Fruit fly (Drosophila melanogaster) whole organism, embryonic: Measurements from ENCODE around the gene CG33640.
A peak's percentile ranks its signal among the peaks of the same experiment; 100 is the strongest.

Experiments
- Atf-2 ChIP-seq: fragments of 200-800 bp; sonication (Bioruptor generic); optimal IDR thresholded peaks from 2 replicates; lab custom pipeline; 2016; ENCODE audit warnings: missing biosample characterization, missing genetic modification characterization
- Atf3 ChIP-seq: fragments of 200-800 bp; sonication (Bioruptor generic); optimal IDR thresholded peaks from 3 replicates; lab custom pipeline; 2016; ENCODE audit warnings: missing biosample characterization, missing genetic modification characterization
- Atf6 ChIP-seq: fragments of 200-800 bp; sonication (Bioruptor generic); IDR thresholded peaks from 2 replicates; pipeline ENCODE4 v1.3.6; 2022; ENCODE audit warnings: missing biosample characterization, missing genetic modification characterization
- BEAF-32 ChIP-seq: fragments of 200-800 bp; sonication (Bioruptor generic); optimal IDR thresholded peaks from 3 replicates; lab custom pipeline; 2017; ENCODE audit warnings: missing biosample characterization, missing genetic modification characterization, mild to moderate bottlenecking, moderate library complexity, missing genetic modification reagents
- CG10654 ChIP-seq: fragments of 200-800 bp; sonication (Bioruptor generic); optimal IDR thresholded peaks from 2 replicates; lab custom pipeline; 2016; ENCODE audit warnings: missing biosample characterization, missing genetic modification characterization
- CG11398 ChIP-seq: fragments of 200-800 bp; sonication (Bioruptor generic); optimal IDR thresholded peaks from 2 replicates; lab custom pipeline; 2016; ENCODE audit warnings: missing biosample characterization, missing genetic modification characterization
- CG13775 ChIP-seq: fragments of 200-800 bp; sonication (Bioruptor generic); optimal IDR thresholded peaks from 3 replicates; lab custom pipeline; 2017; ENCODE audit warnings: missing biosample characterization, mild to moderate bottlenecking, missing genetic modification characterization
- CG14014 ChIP-seq: fragments of 200-800 bp; sonication (Bioruptor generic); IDR thresholded peaks from 2 replicates; pipeline ENCODE4 v1.3.6; 2022; ENCODE audit warnings: missing biosample characterization, missing genetic modification characterization
- CG14860 ChIP-seq: fragments of 200-800 bp; sonication (Bioruptor generic); IDR thresholded peaks from 3 replicates; pipeline ENCODE4 v1.3.6; 2022; ENCODE audit warnings: missing biosample characterization, missing genetic modification characterization; ENCODE audit not compliant: partially characterized antibody
- CG18619 ChIP-seq: fragments of 200-800 bp; sonication (Bioruptor generic); optimal IDR thresholded peaks from 3 replicates; lab custom pipeline; 2017; ENCODE audit warnings: missing biosample characterization, mild to moderate bottlenecking, missing genetic modification characterization
- CG2875 ChIP-seq: fragments of 200-800 bp; sonication (Bioruptor generic); optimal IDR thresholded peaks from 2 replicates; lab custom pipeline; 2017; ENCODE audit warnings: missing biosample characterization, mild to moderate bottlenecking, missing genetic modification characterization, missing genetic modification reagents
- CG32532 ChIP-seq: fragments of 200-800 bp; sonication (Bioruptor generic); IDR thresholded peaks from 2 replicates; pipeline ENCODE4 v1.3.6; 2022; ENCODE audit warnings: missing biosample characterization, missing genetic modification characterization
- CG3281 ChIP-seq: fragments of 200-800 bp; sonication (Bioruptor generic); optimal IDR thresholded peaks from 3 replicates; lab custom pipeline; 2017; ENCODE audit warnings: missing biosample characterization, mild to moderate bottlenecking, missing genetic modification characterization
- CG43689 ChIP-seq: fragments of 200-800 bp; sonication (Bioruptor generic); IDR thresholded peaks from 2 replicates; pipeline ENCODE4 v1.3.6; 2022; ENCODE audit warnings: missing biosample characterization, missing genetic modification characterization
- CG4617 ChIP-seq: fragments of 200-800 bp; sonication (Bioruptor generic); optimal IDR thresholded peaks from 3 replicates; lab custom pipeline; 2016; ENCODE audit warnings: missing biosample characterization, missing genetic modification characterization, borderline replicate concordance
- CG4854 ChIP-seq: fragments of 200-800 bp; sonication (Bioruptor generic); optimal IDR thresholded peaks from 2 replicates; lab custom pipeline; 2016; ENCODE audit warnings: missing biosample characterization, missing genetic modification characterization, inconsistent platforms
- CG5245 ChIP-seq: fragments of 200-800 bp; sonication (Bioruptor generic); optimal IDR thresholded peaks from 3 replicates; lab custom pipeline; 2016; ENCODE audit warnings: missing biosample characterization, missing genetic modification characterization
- CG6654 ChIP-seq: fragments of 200-800 bp; sonication (Bioruptor generic); optimal IDR thresholded peaks from 2 replicates; lab custom pipeline; 2017; ENCODE audit warnings: missing biosample characterization, mild to moderate bottlenecking, missing genetic modification characterization
- CG6689 ChIP-seq: fragments of 200-800 bp; sonication (Bioruptor generic); IDR thresholded peaks from 2 replicates; pipeline ENCODE4 v1.3.6; 2022; ENCODE audit warnings: missing biosample characterization, missing genetic modification characterization
- CG7963 ChIP-seq: fragments of 200-800 bp; sonication (Bioruptor generic); IDR thresholded peaks from 3 replicates; pipeline ENCODE4 v1.3.6; 2022; ENCODE audit warnings: missing biosample characterization, missing genetic modification characterization; ENCODE audit not compliant: partially characterized antibody
- CG8388 ChIP-seq: fragments of 200-800 bp; sonication (Bioruptor generic); optimal IDR thresholded peaks from 2 replicates; lab custom pipeline; 2019; ENCODE audit warnings: missing biosample characterization, mild to moderate bottlenecking, missing genetic modification characterization, moderate library complexity
- CG8765 ChIP-seq: fragments of 200-800 bp; sonication (Bioruptor generic); IDR thresholded peaks from 2 replicates; pipeline ENCODE4 v1.3.6; 2022; ENCODE audit warnings: missing biosample characterization, missing genetic modification characterization
- CG9876 ChIP-seq: fragments of 200-800 bp; sonication (Bioruptor generic); optimal IDR thresholded peaks from 2 replicates; lab custom pipeline; 2016; ENCODE audit warnings: missing biosample characterization, missing genetic modification characterization
- CHES-1-like ChIP-seq: fragments of 200-800 bp; sonication (Bioruptor generic); optimal IDR thresholded peaks from 2 replicates; lab custom pipeline; 2016; ENCODE audit warnings: missing biosample characterization, missing genetic modification characterization
- D19A ChIP-seq: fragments of 200-800 bp; optimal IDR thresholded peaks from 3 replicates; lab custom pipeline; 2019; ENCODE audit warnings: missing biosample characterization, mild to moderate bottlenecking, missing genetic modification characterization, moderate library complexity
- Dp ChIP-seq: fragments of 200-800 bp; sonication (Bioruptor generic); optimal IDR thresholded peaks from 2 replicates; lab custom pipeline; 2018; ENCODE audit warnings: missing biosample characterization, mild to moderate bottlenecking, missing genetic modification characterization, moderate library complexity
- Dref ChIP-seq: fragments of 200-800 bp; sonication (Bioruptor generic); IDR thresholded peaks from 2 replicates; pipeline ENCODE4 v1.3.6; 2022; ENCODE audit warnings: missing biosample characterization, missing genetic modification characterization
- HLH4C ChIP-seq: fragments of 200-800 bp; sonication (Bioruptor generic); IDR thresholded peaks from 3 replicates; pipeline ENCODE4 v1.3.6; 2022; ENCODE audit warnings: missing biosample characterization, missing genetic modification characterization; ENCODE audit not compliant: partially characterized antibody
- Hr3 ChIP-seq: fragments of 200-800 bp; sonication (Bioruptor generic); optimal IDR thresholded peaks from 3 replicates; lab custom pipeline; 2016; ENCODE audit warnings: missing biosample characterization, missing genetic modification characterization
- Hr39 ChIP-seq: fragments of >200 bp; optimal IDR thresholded peaks from 2 replicates; lab custom pipeline; 2017
- Mrtf ChIP-seq: fragments of 200-800 bp; sonication (Bioruptor generic); IDR thresholded peaks from 3 replicates; pipeline ENCODE4 v1.3.6; 2022; ENCODE audit warnings: missing biosample characterization, missing genetic modification characterization
- Sin3A ChIP-seq: fragments of >200 bp; optimal IDR thresholded peaks from 2 replicates; lab custom pipeline; 2018
- Sox100B ChIP-seq: fragments of 200-800 bp; sonication (Bioruptor generic); optimal IDR thresholded peaks from 3 replicates; lab custom pipeline; 2018; ENCODE audit warnings: missing biosample characterization, mild to moderate bottlenecking, missing genetic modification characterization
- Stat92E ChIP-seq, 3 experiments: fragments of >200 bp in 2 of 3; fragments of 200-800 bp in 1 of 3; sonication (Bioruptor generic) in 1 of 3; optimal IDR thresholded peaks; 2 replicates each; lab custom pipeline; 2017 to 2019; ENCODE audit warnings: missing biosample characterization in 3 of 3, missing genetic modification characterization in 3 of 3, mild to moderate bottlenecking in 1 of 3, moderate library complexity in 1 of 3
- Taf1 ChIP-seq: fragments of 200-800 bp; sonication (Bioruptor generic); IDR thresholded peaks from 2 replicates; pipeline ENCODE4 v1.3.6; 2022; ENCODE audit warnings: missing biosample characterization, missing genetic modification characterization
- aop ChIP-seq: fragments of 200-800 bp; sonication (Bioruptor generic); IDR thresholded peaks from 2 replicates; pipeline ENCODE4 v1.3.6; 2022; ENCODE audit warnings: missing biosample characterization, missing genetic modification characterization
- bigmax ChIP-seq: fragments of 200-800 bp; sonication (Bioruptor generic); optimal IDR thresholded peaks from 2 replicates; lab custom pipeline; 2018; ENCODE audit warnings: missing biosample characterization, mild to moderate bottlenecking, missing genetic modification characterization
- chn ChIP-seq: fragments of 200-800 bp; sonication (Bioruptor generic); optimal IDR thresholded peaks from 2 replicates; lab custom pipeline; 2016; ENCODE audit warnings: missing biosample characterization, missing genetic modification characterization
- eve ChIP-seq, 2 experiments: fragments of >200 bp; optimal IDR thresholded peaks; 2 replicates each; lab custom pipeline; 2017; ENCODE audit warnings: missing biosample characterization in 2 of 2, missing genetic modification characterization in 2 of 2
- hkb ChIP-seq, 2 experiments: fragments of 200-800 bp in 1 of 2; fragments of >200 bp in 1 of 2; sonication (Bioruptor generic) in 1 of 2; IDR thresholded peaks in 1 of 2; optimal IDR thresholded peaks in 1 of 2; 2 replicates each; pipeline versions ENCODE4 v1.3.6 to Lab custom; 2017 to 2022; ENCODE audit warnings: missing biosample characterization in 1 of 2, missing genetic modification characterization in 1 of 2
- jing ChIP-seq: fragments of 200-800 bp; sonication (Bioruptor generic); optimal IDR thresholded peaks from 2 replicates; lab custom pipeline; 2018; ENCODE audit warnings: missing biosample characterization, mild to moderate bottlenecking, missing genetic modification characterization
- lmd ChIP-seq: fragments of 200-800 bp; sonication (Bioruptor generic); IDR thresholded peaks from 2 replicates; pipeline ENCODE4 v1.3.6; 2022; ENCODE audit warnings: missing biosample characterization, missing genetic modification characterization
- oc ChIP-seq: fragments of 200-800 bp; sonication (Bioruptor generic); optimal IDR thresholded peaks from 2 replicates; lab custom pipeline; 2018; ENCODE audit warnings: missing biosample characterization, mild to moderate bottlenecking, missing genetic modification characterization, moderate library complexity
- pho ChIP-seq: fragments of 200-800 bp; sonication (Bioruptor generic); optimal IDR thresholded peaks from 2 replicates; lab custom pipeline; 2016; ENCODE audit warnings: missing biosample characterization, missing genetic modification characterization
- ranshi ChIP-seq: fragments of 200-800 bp; sonication (Bioruptor generic); IDR thresholded peaks from 2 replicates; pipeline ENCODE4 v1.3.6; 2022; ENCODE audit warnings: missing biosample characterization, missing genetic modification characterization
- salm ChIP-seq: fragments of 200-800 bp; sonication (Bioruptor generic); optimal IDR thresholded peaks from 2 replicates; lab custom pipeline; 2018; ENCODE audit warnings: missing biosample characterization, mild to moderate bottlenecking, missing genetic modification characterization
- sqz ChIP-seq: fragments of 200-800 bp; sonication (Bioruptor generic); optimal IDR thresholded peaks from 3 replicates; lab custom pipeline; 2018; ENCODE audit warnings: missing biosample characterization, mild to moderate bottlenecking, missing genetic modification characterization
- tio ChIP-seq: fragments of 200-800 bp; sonication (Bioruptor generic); optimal IDR thresholded peaks from 2 replicates; lab custom pipeline; 2017; ENCODE audit warnings: missing biosample characterization, missing genetic modification characterization, inconsistent platforms
- ttk ChIP-seq: fragments of 200-800 bp; sonication (Bioruptor generic); IDR thresholded peaks from 2 replicates; pipeline ENCODE4 v2.1.2; 2022; ENCODE audit warnings: missing biosample characterization, missing genetic modification characterization
- twi ChIP-seq: fragments of 200-800 bp; optimal IDR thresholded peaks from 2 replicates; lab custom pipeline; 2019; ENCODE audit warnings: missing biosample characterization, mild to moderate bottlenecking, missing genetic modification characterization, moderate library complexity

The CG33640 gene

DNA sequence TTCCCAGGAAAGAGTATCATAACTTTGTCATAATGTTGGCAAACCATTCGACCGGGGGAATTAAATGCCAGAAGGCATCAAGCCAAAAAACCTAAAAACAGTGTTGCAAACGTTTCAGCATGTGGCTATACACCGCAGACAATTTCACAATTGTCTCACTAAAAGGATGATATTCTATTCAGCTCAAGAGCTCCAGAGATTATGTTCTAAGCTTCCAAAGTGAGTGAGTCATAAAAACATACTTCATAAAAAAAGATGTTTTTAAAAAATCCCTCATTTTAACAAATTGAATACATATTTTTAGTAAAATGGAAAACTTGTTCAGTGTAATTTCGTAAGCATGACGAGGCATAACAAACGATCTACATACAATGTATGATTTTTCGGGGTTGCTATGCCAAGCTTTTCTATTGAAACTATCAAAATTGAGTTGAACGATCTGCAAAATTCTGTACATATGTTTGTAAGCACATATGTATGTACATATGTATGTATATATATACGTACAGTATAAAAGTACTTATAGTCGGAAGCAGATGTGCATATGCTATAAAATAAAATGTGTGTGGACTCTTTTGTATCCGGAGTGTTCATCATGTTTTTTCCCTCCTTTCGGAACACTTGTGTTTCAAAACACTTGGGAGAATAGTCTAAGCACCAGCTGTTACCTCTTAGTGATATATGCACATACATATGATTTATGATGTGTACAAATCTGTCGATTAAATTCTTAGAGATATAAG lies 12.5 kb upstream of the CG33640 start (continued):
- TF ChIP-seq Dref (GFP tag; lab: Robert Waterston, UW) (no peak), CG6654 (GFP tag; lab: Kevin White, UChicago) (no peak), Atf3 (peak; percentile 36), Hr3 (peak; percentile 49), CG4854 (GFP tag; lab: Kevin White, UChicago) (peak; percentile 80), CG8388 (GFP tag; lab: Kevin White, UChicago) (peak; percentile 63), Sin3A (lab: Kevin White, UChicago) (no peak), Taf1 (GFP tag; lab: Robert Waterston, UW) (peak; percentile 23; the same call in 1 of the 2 replicates), CG2875 (no peak), aop (no peak), eve (GFP tag; optimal IDR thresholded peaks at IDR 0.05; lab: Kevin White, UChicago) (peak in 1 of 2 experiments; percentile 71), CG10654 (peak; percentile 61), CG11398 (GFP tag; lab: Kevin White, UChicago) (no peak), CG4617 (GFP tag; lab: Kevin White, UChicago) (no peak), bigmax (GFP tag; lab: Kevin White, UChicago) (no peak), CG32532 (GFP tag; lab: Robert Waterston, UW) (peak; percentile 85), CG7963 (GFP tag; lab: Robert Waterston, UW) (no peak), CG13775 (GFP tag; lab: Kevin White, UChicago) (peak; percentile 26), CG18619 (GFP tag; lab: Kevin White, UChicago) (peak; percentile 35), CG5245 (peak; percentile 61), Atf6 (GFP tag; lab: Robert Waterston, UW) (peak; percentile 58; the same call in 1 of the 2 replicates), CG6689 (GFP tag; lab: Robert Waterston, UW) (peak; percentile 71), D19A (tag; lab: Kevin White, UChicago) (peak; percentile 83), sqz (GFP tag; lab: Kevin White, UChicago) (peak; percentile 60), HLH4C (GFP tag; lab: Robert Waterston, UW) (no peak), Dp (GFP tag; lab: Kevin White, UChicago) (no peak), CG43689 (peak; percentile 55), jing (peak; percentile 7), salm (no peak), pho (peak; percentile 2), ranshi (GFP tag; lab: Robert Waterston, UW) (peak; percentile 82), tio (GFP tag; lab: Kevin White, UChicago) (peak; percentile 9), Stat92E (GFP tag; optimal IDR thresholded peaks at IDR 0.05; lab: Kevin White, UChicago) (peak in 1 of 3 experiments; percentile 31), oc (peak; percentile 30), chn (GFP tag; lab: Kevin White, UChicago) (peak; percentile 39), Sox100B (GFP tag; lab: Kevin White, UChicago) (peak; percentile 47), ttk (GFP tag; lab: Robert Waterston, UW) (peak; percentile 43), lmd (GFP tag; lab: Robert Waterston, UW) (peak; percentile 51), Mrtf (peak; percentile 61), Atf-2 (peak; percentile 60), CG14860 (GFP tag; lab: Robert Waterston, UW) (no peak), CG9876 (GFP tag; lab: Kevin White, UChicago) (peak; percentile 27), twi (tag; lab: Kevin White, UChicago) (peak; percentile 94), BEAF-32 (GFP tag; lab: Kevin White, UChicago) (no peak), CHES-1-like (peak; percentile 29), CG3281 (GFP tag; lab: Kevin White, UChicago) (peak; percentile 68), hkb (optimal IDR thresholded peaks at IDR 0.05; lab: Kevin White, UChicago) (no peak), hkb (GFP tag; IDR thresholded peaks at IDR 0.05; lab: Robert Waterston, UW) (peak; percentile 88), Hr39 (lab: Kevin White, UChicago) (no peak), CG14014 (GFP tag; lab: Robert Waterston, UW) (peak; percentile 83), CG8765 (GFP tag; lab: Robert Waterston, UW) (peak; percentile 73)
